Worm (Caenorhabditis elegans) whole organism, L2 larva: ENCODE data around the gene txt-8.

Source experiments
- egl-27 ChIP-seq: sonication (generic microtip); optimal IDR thresholded peaks from 3 replicates; lab custom pipeline; 2017; ENCODE audit warnings: missing biosample characterization, missing genetic modification reagents, missing genetic modification characterization
- lin-11 ChIP-seq: fragments of 150-350 bp; sonication (generic microtip); optimal IDR thresholded peaks from 2 replicates; lab custom pipeline; 2014; ENCODE audit warnings: missing biosample characterization, missing genetic modification characterization, inconsistent platforms, mixed read lengths
- mab-5 ChIP-seq: fragments of 150-350 bp; optimal IDR thresholded peaks from 2 replicates; lab custom pipeline; 2014; ENCODE audit warnings: missing biosample characterization, missing genetic modification characterization
- nhr-23 ChIP-seq: fragments of 150-350 bp; optimal IDR thresholded peaks from 2 replicates; lab custom pipeline; 2014; ENCODE audit warnings: missing biosample characterization, missing genetic modification reagents, missing genetic modification characterization
- unc-39 ChIP-seq: fragments of 150-350 bp; optimal IDR thresholded peaks from 2 replicates; lab custom pipeline; 2014; ENCODE audit warnings: missing biosample characterization, missing genetic modification characterization

ce11 chrV:18456574-18456973 is 42.4 kb downstream of the txt-8 start, which contains the start of gene ZK228.10:
- TF ChIP-seq nhr-23 (tag; lab: Kevin White, UChicago) (no peak), egl-27 (tag; lab: Kevin White, UChicago) (no peak), lin-11 (tag; lab: Kevin White, UChicago) (no peak), mab-5 (tag; lab: Kevin White, UChicago) (no peak), unc-39 (tag; lab: Kevin White, UChicago) (no peak)
